Fruit fly (Drosophila melanogaster) Kc167 (cell line): Measurements from ENCODE around the gene dpr7.

Experiments
- Myc ChIP-seq: fragments of >200 bp; optimal IDR thresholded peaks from 2 replicates; lab custom pipeline; 2017; ENCODE audit warnings: missing external identifiers
- Sin3A ChIP-seq: fragments of >200 bp; optimal IDR thresholded peaks from 2 replicates; lab custom pipeline; 2018; ENCODE audit warnings: missing external identifiers
- h ChIP-seq: fragments of >200 bp; optimal IDR thresholded peaks from 3 replicates; lab custom pipeline; 2018; ENCODE audit warnings: missing external identifiers
- insv ChIP-seq: fragments of >200 bp; optimal IDR thresholded peaks from 3 replicates; lab custom pipeline; 2018; ENCODE audit warnings: missing external identifiers
- psq ChIP-seq: fragments of >200 bp; optimal IDR thresholded peaks from 2 replicates; lab custom pipeline; 2017; ENCODE audit warnings: missing external identifiers
- ttk ChIP-seq: sonication (Bioruptor generic); optimal IDR thresholded peaks from 2 replicates; lab custom pipeline; 2017; ENCODE audit warnings: missing external identifiers

The dpr7 gene

DNA sequence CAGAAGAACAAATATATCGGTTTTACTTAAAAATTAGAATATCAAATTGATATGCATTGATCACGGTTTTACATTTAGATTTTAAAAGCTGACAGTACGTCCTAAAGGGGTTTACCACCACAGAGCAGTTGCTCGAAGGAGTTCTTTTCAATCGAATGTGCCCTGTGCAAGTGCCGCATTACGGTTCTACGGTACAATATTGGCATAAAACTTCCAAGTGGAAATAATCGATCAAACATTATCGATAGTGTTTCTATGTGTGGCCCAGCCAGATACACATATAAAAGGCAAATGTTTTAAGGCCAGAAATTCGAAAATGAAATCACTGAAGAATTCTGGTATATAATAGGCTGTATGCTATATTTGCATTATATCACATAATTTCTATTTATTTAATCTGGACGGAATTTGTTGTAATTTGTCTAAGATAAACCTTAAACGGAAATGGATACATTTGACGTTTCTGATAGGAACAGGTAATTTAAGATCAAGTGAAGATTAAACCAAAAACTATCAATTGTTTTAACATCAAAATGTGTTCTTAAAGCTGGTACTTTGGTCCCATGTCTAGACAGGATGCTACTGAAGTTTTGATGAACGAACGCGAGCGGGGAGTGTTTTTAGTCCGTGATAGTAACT, 43.0 kb downstream of the dpr7 start, which contains the start of gene Crk:
TSS of gene Crk (plus strand) at position 214 of the 639 bp plus-strand sequence.
- TF ChIP-seq ttk (no peak), insv (lab: Kevin White, UChicago) (no peak), Myc (lab: Kevin White, UChicago) (no peak), h (lab: Kevin White, UChicago) (no peak), psq (no peak), Sin3A (no peak)

- TF ChIP-seq psq: no peak
- TF ChIP-seq insv (lab: Kevin White, UChicago): no peak
- no peak for TF ChIP-seq h (lab: Kevin White, UChicago)
- TF ChIP-seq Myc (lab: Kevin White, UChicago): no peak
- no peak for TF ChIP-seq Sin3A
Measured at dm6 chr4:205671-206252, 47.4 kb downstream of the dpr7 start, which contains the start of gene CG31998. CG31998 (minus strand) TSS chr4:205945.
